Worm (Caenorhabditis elegans) whole organism, L2 larva: ENCODE results near the gene str-2.

Source experiments
- aly-2 ChIP-seq: fragments of 150-350 bp; optimal IDR thresholded peaks from 2 replicates; lab custom pipeline; 2014; ENCODE audit warnings: missing biosample characterization, missing genetic modification characterization
- ama-1 ChIP-seq: fragments of 150-350 bp; optimal IDR thresholded peaks from 2 replicates; lab custom pipeline; 2018; ENCODE audit warnings: inconsistent platforms
- crh-2 ChIP-seq: sonication (generic microtip); optimal IDR thresholded peaks from 2 replicates; lab custom pipeline; 2017; ENCODE audit warnings: missing biosample characterization, missing genetic modification characterization
- lin-13 ChIP-seq: fragments of 150-350 bp; optimal IDR thresholded peaks from 2 replicates; lab custom pipeline; 2014; ENCODE audit warnings: missing biosample characterization, missing genetic modification reagents, missing genetic modification characterization
- lsy-2 ChIP-seq, 2 experiments: fragments of 150-350 bp in 1 of 2; sonication (generic microtip) in 1 of 2; optimal IDR thresholded peaks; 2 replicates each; lab custom pipeline; 2014 to 2017; ENCODE audit warnings: missing biosample characterization in 2 of 2, missing genetic modification characterization in 2 of 2
- mab-5 ChIP-seq: fragments of 150-350 bp; optimal IDR thresholded peaks from 2 replicates; lab custom pipeline; 2014; ENCODE audit warnings: missing biosample characterization, missing genetic modification characterization
- mbf-1 ChIP-seq: sonication (generic microtip); optimal IDR thresholded peaks from 2 replicates; lab custom pipeline; 2017; ENCODE audit warnings: missing biosample characterization, missing genetic modification characterization
- nhr-129 ChIP-seq: fragments of 150-350 bp; optimal IDR thresholded peaks from 2 replicates; lab custom pipeline; 2014; ENCODE audit warnings: missing biosample characterization, missing genetic modification characterization
- nhr-23 ChIP-seq: fragments of 150-350 bp; optimal IDR thresholded peaks from 2 replicates; lab custom pipeline; 2014; ENCODE audit warnings: missing biosample characterization, missing genetic modification reagents, missing genetic modification characterization
- sma-9 ChIP-seq, 2 experiments: fragments of 150-350 bp in 1 of 2; sonication (generic microtip) in 1 of 2; optimal IDR thresholded peaks; 2 replicates each; lab custom pipeline; 2014 to 2016; ENCODE audit warnings: missing genetic modification characterization in 2 of 2, mild to moderate bottlenecking in 1 of 2, missing biosample characterization in 1 of 2, missing compliant biosample characterization in 1 of 2, missing genetic modification reagents in 1 of 2, moderate library complexity in 1 of 2
- snpc-4 ChIP-seq: fragments of 150-350 bp; optimal IDR thresholded peaks from 2 replicates; lab custom pipeline; 2014; ENCODE audit warnings: missing biosample characterization, missing genetic modification characterization
- unc-39 ChIP-seq: fragments of 150-350 bp; optimal IDR thresholded peaks from 2 replicates; lab custom pipeline; 2014; ENCODE audit warnings: missing biosample characterization, missing genetic modification characterization
- zag-1 ChIP-seq: fragments of 150-350 bp; optimal IDR thresholded peaks from 2 replicates; lab custom pipeline; 2014; ENCODE audit warnings: missing biosample characterization, missing genetic modification characterization

DNA sequence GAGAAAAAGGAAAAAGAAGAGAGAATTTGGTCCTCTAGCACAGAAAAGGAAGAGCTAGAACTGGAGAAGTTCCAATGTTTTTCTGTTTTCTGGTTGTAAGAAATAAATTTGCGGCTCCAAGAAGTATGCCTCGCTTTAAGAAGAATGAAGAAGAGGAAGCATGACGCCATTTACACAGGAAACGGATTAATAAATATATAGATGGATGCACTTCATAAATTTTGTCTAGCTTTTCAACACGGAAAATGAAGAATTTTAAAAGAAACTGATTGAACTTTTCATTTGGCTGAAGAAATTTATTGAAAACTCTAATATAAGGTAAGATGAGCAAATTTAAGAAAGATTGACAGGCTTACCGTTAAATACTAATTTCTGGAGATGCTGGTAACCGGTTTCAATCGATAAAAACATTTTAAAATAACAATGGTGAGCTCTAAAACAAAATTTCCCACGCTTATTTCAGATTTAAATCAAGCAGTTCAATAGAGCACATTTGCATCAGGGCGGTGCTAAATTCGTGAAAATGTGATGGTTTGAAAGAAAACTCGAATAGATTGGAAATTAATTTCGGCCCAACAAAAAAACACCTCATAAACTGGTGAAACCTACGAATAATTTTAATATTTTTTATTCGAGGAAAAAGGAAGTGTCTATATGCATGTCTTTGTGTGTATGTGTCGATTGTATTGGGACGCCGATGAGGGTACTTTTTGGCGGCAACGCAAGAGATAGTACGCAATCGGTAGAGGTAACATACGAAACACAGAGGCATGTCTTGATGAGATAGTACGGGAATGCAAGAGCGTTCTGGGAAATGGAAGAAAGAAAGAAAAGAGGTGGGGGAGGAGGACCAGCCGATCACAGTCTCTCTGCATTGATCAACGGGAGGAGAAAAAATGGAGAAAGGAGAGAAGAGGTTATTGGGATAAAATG, 32.1 kb upstream of the str-2 start:
- TF ChIP-seq mbf-1 (tag; lab: Kevin White, UChicago) (no peak), aly-2 (tag; lab: Kevin White, UChicago) (no peak), snpc-4 (tag; lab: Kevin White, UChicago) (no peak), nhr-129 (tag; lab: Kevin White, UChicago) (peak; percentile 65), zag-1 (no peak), crh-2 (peak; percentile 33), ama-1 (lab: Kevin White, UChicago) (no peak), lsy-2 (tag; optimal IDR thresholded peaks at IDR 0.05; lab: Kevin White, UChicago) (peak in 1 of 2 experiments; percentile 24), unc-39 (no peak), lin-13 (GFP tag; lab: Kevin White, UChicago) (no peak), nhr-23 (tag; lab: Kevin White, UChicago) (no peak), sma-9 (GFP tag; optimal IDR thresholded peaks at IDR 0.05; lab: Kevin White, UChicago) (no peak), sma-9 (tag; optimal IDR thresholded peaks at IDR 0.05; lab: Kevin White, UChicago) (no peak), mab-5 (tag; lab: Kevin White, UChicago) (no peak)
